Fruit fly (Drosophila melanogaster) whole organism, embryonic: Measurements from ENCODE around the gene ocn.

Source experiments
- Antp ChIP-seq: fragments of 200-800 bp; sonication (Bioruptor generic); optimal IDR thresholded peaks from 3 replicates; lab custom pipeline; 2016; ENCODE audit warnings: missing biosample characterization, missing genetic modification characterization
- C15 ChIP-seq: fragments of 200-800 bp; sonication (Bioruptor generic); IDR thresholded peaks from 3 replicates; pipeline ENCODE4 v1.3.6; 2022; ENCODE audit warnings: missing biosample characterization, missing genetic modification characterization
- CG10543 ChIP-seq: fragments of 200-800 bp; sonication (Bioruptor generic); optimal IDR thresholded peaks from 3 replicates; lab custom pipeline; 2017; ENCODE audit warnings: missing biosample characterization, mild to moderate bottlenecking, missing genetic modification characterization, moderate library complexity
- CG11504 ChIP-seq: fragments of 200-800 bp; sonication (Bioruptor generic); optimal IDR thresholded peaks from 3 replicates; lab custom pipeline; 2019; ENCODE audit warnings: missing biosample characterization, mild to moderate bottlenecking, missing genetic modification characterization, moderate library complexity
- CG12071 ChIP-seq: fragments of 200-800 bp; sonication (Bioruptor generic); optimal IDR thresholded peaks from 3 replicates; lab custom pipeline; 2018; ENCODE audit warnings: missing biosample characterization, mild to moderate bottlenecking, missing genetic modification characterization
- CG12155 ChIP-seq: fragments of 200-800 bp; sonication (Bioruptor generic); optimal IDR thresholded peaks from 3 replicates; lab custom pipeline; 2016; ENCODE audit warnings: missing biosample characterization, missing genetic modification characterization
- CG13287 ChIP-seq: fragments of 200-800 bp; sonication (Bioruptor generic); IDR thresholded peaks from 2 replicates; pipeline ENCODE4 v1.3.6; 2022; ENCODE audit warnings: missing biosample characterization, missing genetic modification characterization; ENCODE audit not compliant: partially characterized antibody
- CG13624 ChIP-seq: fragments of 200-800 bp; sonication (Bioruptor generic); optimal IDR thresholded peaks from 2 replicates; lab custom pipeline; 2016; ENCODE audit warnings: missing biosample characterization, missing genetic modification characterization
- CG13894 ChIP-seq: fragments of 200-800 bp; sonication (Bioruptor generic); optimal IDR thresholded peaks from 3 replicates; lab custom pipeline; 2018; ENCODE audit warnings: missing biosample characterization, mild to moderate bottlenecking, missing genetic modification characterization, moderate library complexity
- CG14667 ChIP-seq: fragments of 200-800 bp; sonication (Bioruptor generic); IDR thresholded peaks from 2 replicates; pipeline ENCODE4 v1.3.6; 2022; ENCODE audit warnings: missing biosample characterization, missing genetic modification characterization
- CG15601 ChIP-seq: fragments of 200-800 bp; sonication (Bioruptor generic); optimal IDR thresholded peaks from 3 replicates; lab custom pipeline; 2019; ENCODE audit warnings: missing biosample characterization, mild to moderate bottlenecking, missing genetic modification characterization, moderate library complexity
- CG1603 ChIP-seq: fragments of 200-800 bp; sonication (Bioruptor generic); optimal IDR thresholded peaks from 2 replicates; lab custom pipeline; 2019; ENCODE audit warnings: missing biosample characterization, mild to moderate bottlenecking, missing genetic modification characterization, moderate library complexity
- CG16813 ChIP-seq: fragments of 200-800 bp; sonication (Bioruptor generic); IDR thresholded peaks from 3 replicates; pipeline ENCODE4 v1.3.6; 2022; ENCODE audit warnings: missing biosample characterization, missing genetic modification characterization; ENCODE audit not compliant: partially characterized antibody
- CG17385 ChIP-seq: fragments of 200-800 bp; sonication (Bioruptor generic); optimal IDR thresholded peaks from 3 replicates; lab custom pipeline; 2018; ENCODE audit warnings: missing biosample characterization, mild to moderate bottlenecking, missing genetic modification characterization
- CG2116 ChIP-seq: fragments of 200-800 bp; sonication (Bioruptor generic); optimal IDR thresholded peaks from 3 replicates; lab custom pipeline; 2018; ENCODE audit warnings: missing biosample characterization, mild to moderate bottlenecking, missing genetic modification characterization
- CG2120 ChIP-seq: fragments of 200-800 bp; sonication (Bioruptor generic); optimal IDR thresholded peaks from 3 replicates; lab custom pipeline; 2016; ENCODE audit warnings: missing biosample characterization, missing genetic modification characterization
- CG2202 ChIP-seq: fragments of 200-800 bp; sonication (Bioruptor generic); optimal IDR thresholded peaks from 2 replicates; lab custom pipeline; 2018; ENCODE audit warnings: missing biosample characterization, mild to moderate bottlenecking, missing genetic modification characterization
- CG2678 ChIP-seq: fragments of 200-800 bp; sonication (Bioruptor generic); optimal IDR thresholded peaks from 3 replicates; lab custom pipeline; 2019; ENCODE audit warnings: missing biosample characterization, mild to moderate bottlenecking, missing genetic modification characterization, moderate library complexity
- CG30020 ChIP-seq: fragments of 200-800 bp; optimal IDR thresholded peaks from 2 replicates; lab custom pipeline; 2019; ENCODE audit warnings: missing biosample characterization, mild to moderate bottlenecking, missing genetic modification characterization, moderate library complexity
- CG3163 ChIP-seq: fragments of 200-800 bp; sonication (Bioruptor generic); optimal IDR thresholded peaks from 3 replicates; lab custom pipeline; 2016; ENCODE audit warnings: missing biosample characterization, missing genetic modification characterization
- CG3726 ChIP-seq: fragments of 200-800 bp; sonication (Bioruptor generic); IDR thresholded peaks from 3 replicates; pipeline ENCODE4, ENCODE4 v1.3.6; 2022; ENCODE audit warnings: missing biosample characterization, missing genetic modification characterization
- CG3995 ChIP-seq: fragments of 200-800 bp; sonication (Bioruptor generic); optimal IDR thresholded peaks from 3 replicates; lab custom pipeline; 2016; ENCODE audit warnings: missing biosample characterization, missing genetic modification characterization
- CG4617 ChIP-seq: fragments of 200-800 bp; sonication (Bioruptor generic); optimal IDR thresholded peaks from 3 replicates; lab custom pipeline; 2016; ENCODE audit warnings: missing biosample characterization, missing genetic modification characterization, borderline replicate concordance
- CG5245 ChIP-seq: fragments of 200-800 bp; sonication (Bioruptor generic); optimal IDR thresholded peaks from 3 replicates; lab custom pipeline; 2016; ENCODE audit warnings: missing biosample characterization, missing genetic modification characterization
- CG6254 ChIP-seq: fragments of 200-800 bp; sonication (Bioruptor generic); optimal IDR thresholded peaks from 3 replicates; lab custom pipeline; 2017; ENCODE audit warnings: mild to moderate bottlenecking, missing biosample characterization, missing genetic modification reagents, missing genetic modification characterization
- CG8290 ChIP-seq, 3 experiments: fragments of 200-800 bp; sonication (Bioruptor generic); optimal IDR thresholded peaks; 2 replicates each; lab custom pipeline; 2016 to 2019; ENCODE audit warnings: missing biosample characterization in 3 of 3, missing genetic modification characterization in 3 of 3, mild to moderate bottlenecking in 2 of 3, moderate library complexity in 1 of 3
- CG9609 ChIP-seq: fragments of 200-800 bp; sonication (Bioruptor generic); optimal IDR thresholded peaks from 3 replicates; lab custom pipeline; 2016; ENCODE audit warnings: missing biosample characterization, missing genetic modification characterization
- CG9932 ChIP-seq: fragments of 200-800 bp; sonication (Bioruptor generic); IDR thresholded peaks from 2 replicates; pipeline ENCODE4 v1.3.6; 2022; ENCODE audit warnings: missing biosample characterization, missing genetic modification characterization
- HHEX ChIP-seq: fragments of 200-800 bp; sonication (Bioruptor generic); optimal IDR thresholded peaks from 3 replicates; lab custom pipeline; 2017; ENCODE audit warnings: missing biosample characterization, mild to moderate bottlenecking, missing genetic modification characterization, missing genetic modification reagents
- HLH4C ChIP-seq: fragments of 200-800 bp; sonication (Bioruptor generic); IDR thresholded peaks from 3 replicates; pipeline ENCODE4 v1.3.6; 2022; ENCODE audit warnings: missing biosample characterization, missing genetic modification characterization; ENCODE audit not compliant: partially characterized antibody
- Hr51 ChIP-seq, 2 experiments: fragments of 200-800 bp; sonication (Bioruptor generic); optimal IDR thresholded peaks; 2 replicates in 1 of 2; 3 replicates in 1 of 2; lab custom pipeline; 2016 to 2018; ENCODE audit warnings: missing biosample characterization in 2 of 2, missing genetic modification characterization in 2 of 2, mild to moderate bottlenecking in 1 of 2, moderate library complexity in 1 of 2
- MBD-R2 ChIP-seq: fragments of 200-800 bp; sonication (Bioruptor generic); IDR thresholded peaks from 2 replicates; pipeline ENCODE4 v1.3.6; 2022; ENCODE audit warnings: missing biosample characterization, missing genetic modification characterization
- Med ChIP-seq: fragments of 200-800 bp; sonication (Bioruptor generic); peaks from one replicate; lab custom pipeline; 2016; ENCODE audit warnings: missing biosample characterization, missing genetic modification characterization, mild to moderate bottlenecking, inconsistent platforms, moderate library complexity
- NFAT ChIP-seq: fragments of 200-800 bp; sonication (Bioruptor generic); IDR thresholded peaks from 2 replicates; pipeline ENCODE4 v1.3.6; 2022; ENCODE audit warnings: missing biosample characterization, missing genetic modification characterization
- NK7.1 ChIP-seq: fragments of 200-800 bp; sonication (Bioruptor generic); optimal IDR thresholded peaks from 3 replicates; lab custom pipeline; 2016; ENCODE audit warnings: missing biosample characterization, missing genetic modification characterization
- Opbp ChIP-seq: fragments of 200-800 bp; sonication (Bioruptor generic); IDR thresholded peaks from 3 replicates; pipeline ENCODE4 v1.3.6; 2022; ENCODE audit warnings: missing biosample characterization, missing genetic modification characterization; ENCODE audit not compliant: partially characterized antibody
- amos ChIP-seq: fragments of 200-800 bp; sonication (Bioruptor generic); IDR thresholded peaks from 2 replicates; pipeline ENCODE4 v1.3.6; 2022; ENCODE audit warnings: missing biosample characterization, missing genetic modification characterization; ENCODE audit not compliant: partially characterized antibody
- br ChIP-seq: fragments of >200 bp; optimal IDR thresholded peaks from 2 replicates; lab custom pipeline; 2017
- grau ChIP-seq: fragments of 200-800 bp; optimal IDR thresholded peaks from 3 replicates; lab custom pipeline; 2019; ENCODE audit warnings: missing biosample characterization, mild to moderate bottlenecking, missing genetic modification characterization, moderate library complexity
- ham ChIP-seq: fragments of 200-800 bp; sonication (Bioruptor generic); IDR thresholded peaks from 2 replicates; pipeline ENCODE4 v1.3.6; 2022; ENCODE audit warnings: missing biosample characterization, missing genetic modification characterization
- inv ChIP-seq: fragments of 200-800 bp; sonication (Bioruptor generic); IDR thresholded peaks from 2 replicates; pipeline ENCODE4 v1.3.6; 2022; ENCODE audit warnings: missing biosample characterization, missing genetic modification characterization; ENCODE audit not compliant: partially characterized antibody
- knrl ChIP-seq: fragments of 200-800 bp; sonication (Bioruptor generic); IDR thresholded peaks from 3 replicates; pipeline ENCODE4 v1.3.6; 2022; ENCODE audit warnings: missing biosample characterization, missing genetic modification characterization; ENCODE audit not compliant: partially characterized antibody
- lilli ChIP-seq: fragments of 200-800 bp; sonication (Bioruptor generic); optimal IDR thresholded peaks from 3 replicates; lab custom pipeline; 2016; ENCODE audit warnings: missing biosample characterization, missing genetic modification characterization
- prd ChIP-seq, 3 experiments: fragments of >200 bp in 2 of 3; fragments of 200-800 bp in 1 of 3; sonication (Bioruptor generic) in 1 of 3; optimal IDR thresholded peaks in 2 of 3; IDR thresholded peaks in 1 of 3; 2 replicates in 2 of 3; 3 replicates in 1 of 3; pipeline versions ENCODE4 v1.3.6 to Lab custom; 2017 to 2022; ENCODE audit warnings: missing biosample characterization in 1 of 3, missing genetic modification characterization in 1 of 3
- sob ChIP-seq: fragments of 200-800 bp; sonication (Bioruptor generic); IDR thresholded peaks from 2 replicates; pipeline ENCODE4 v1.3.6; 2022; ENCODE audit warnings: missing biosample characterization, missing genetic modification characterization
- tap ChIP-seq: fragments of 200-800 bp; optimal IDR thresholded peaks from 3 replicates; lab custom pipeline; 2019; ENCODE audit warnings: missing biosample characterization, mild to moderate bottlenecking, missing genetic modification characterization, moderate library complexity
- usp ChIP-seq: fragments of >200 bp; optimal IDR thresholded peaks from 2 replicates; lab custom pipeline; 2017; ENCODE audit warnings: missing biosample characterization, missing genetic modification characterization
- zfh2 ChIP-seq: fragments of 200-800 bp; sonication (Bioruptor generic); optimal IDR thresholded peaks from 2 replicates; lab custom pipeline; 2016; ENCODE audit warnings: missing biosample characterization, missing genetic modification characterization

ocn gene

DNA sequence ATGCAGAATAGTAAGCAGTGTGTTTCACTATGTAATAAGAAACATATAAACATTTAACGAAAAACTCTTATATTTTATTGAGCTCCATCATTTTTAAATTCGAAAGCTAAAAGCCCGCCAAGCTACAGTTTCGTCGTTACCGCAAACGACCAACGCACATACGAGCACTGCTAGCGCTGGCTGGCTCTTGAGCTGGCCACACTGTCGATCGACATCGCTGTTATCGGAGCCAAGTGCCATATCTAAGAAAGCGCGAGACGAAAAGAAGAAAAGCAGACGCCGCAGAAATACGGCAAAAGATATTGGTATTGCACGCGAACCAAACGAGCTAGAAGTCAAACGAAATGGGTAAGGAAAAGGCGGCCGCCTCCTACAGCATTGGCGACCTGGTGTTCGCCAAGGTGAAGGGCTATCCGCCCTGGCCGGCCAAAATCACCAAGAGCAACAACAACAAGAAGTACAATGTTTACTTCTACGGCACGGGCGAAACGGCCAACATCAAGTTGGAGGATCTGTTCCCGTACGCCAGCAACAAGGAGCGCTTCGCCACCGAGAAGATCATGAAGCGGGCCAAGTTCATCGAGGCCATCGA, 15.0 kb upstream of the ocn start, which contains the start of gene Jasper (continued):
- no peak for TF ChIP-seq CG10543
- TF ChIP-seq CG13287 (GFP tag; lab: Robert Waterston, UW): peak; percentile 50; the same call in 1 of the 2 replicates
- TF ChIP-seq CG6254 (GFP tag; lab: Kevin White, UChicago): peak; percentile 71
- TF ChIP-seq CG5245 (GFP tag; lab: Kevin White, UChicago): no peak
- no peak for TF ChIP-seq ham (GFP tag; lab: Robert Waterston, UW)
- TF ChIP-seq Hr51 (GFP tag; optimal IDR thresholded peaks at IDR 0.05; lab: Kevin White, UChicago): peak in 1 of 2 experiments; percentile 23
- TF ChIP-seq CG13894 (tag; lab: Kevin White, UChicago): peak; percentile 38
- peak; percentile 48; the same call in 2 of the 3 replicates for TF ChIP-seq knrl (GFP tag; lab: Robert Waterston, UW)
- TF ChIP-seq CG15601 (tag; lab: Kevin White, UChicago): peak; percentile 18
- peak; percentile 68; the same call in 2 of the 3 replicates for TF ChIP-seq Opbp
- TF ChIP-seq CG4617 (GFP tag; lab: Kevin White, UChicago): peak; percentile 70
- no peak for TF ChIP-seq inv (GFP tag; lab: Robert Waterston, UW)
- no peak for TF ChIP-seq usp (GFP tag; lab: Kevin White, UChicago)
- no peak for TF ChIP-seq br (lab: Kevin White, UChicago)
- peak; percentile 94 for TF ChIP-seq CG1603 (tag; lab: Kevin White, UChicago)
- TF ChIP-seq HLH4C (GFP tag; lab: Robert Waterston, UW): no peak
- peak; percentile 95 for TF ChIP-seq Med (GFP tag; lab: Kevin White, UChicago)
- no peak for TF ChIP-seq CG2202 (tag; lab: Kevin White, UChicago)
- TF ChIP-seq CG8290 (GFP tag; optimal IDR thresholded peaks at IDR 0.05; lab: Kevin White, UChicago): no peak
- peak in 1 of 2 experiments; percentile 55 for TF ChIP-seq CG8290 (tag; optimal IDR thresholded peaks at IDR 0.05; lab: Kevin White, UChicago)
- TF ChIP-seq HHEX (GFP tag; lab: Kevin White, UChicago): no peak
- peak; percentile 46 for TF ChIP-seq CG2120 (GFP tag; lab: Kevin White, UChicago)
- TF ChIP-seq CG16813: 0 out of 3 replicates have a peak, but pooled peaks have one; percentile 42
- TF ChIP-seq amos (GFP tag; lab: Robert Waterston, UW): peak; percentile 56; the same call in 1 of the 2 replicates
- peak; percentile 14 for TF ChIP-seq zfh2 (GFP tag; lab: Kevin White, UChicago)
- peak; percentile 21 for TF ChIP-seq CG30020 (tag; lab: Kevin White, UChicago)
- no peak for TF ChIP-seq C15 (GFP tag; lab: Robert Waterston, UW)
- no peak for TF ChIP-seq prd (optimal IDR thresholded peaks at IDR 0.05; lab: Kevin White, UChicago)
- TF ChIP-seq prd (GFP tag; IDR thresholded peaks at IDR 0.05; lab: Robert Waterston, UW): 0 out of 3 replicates have a peak, but pooled peaks have one; percentile 12
- peak; percentile 24 for TF ChIP-seq NK7.1 (GFP tag; lab: Kevin White, UChicago)
- no peak for TF ChIP-seq CG9609 (GFP tag; lab: Kevin White, UChicago)
- peak; percentile 53 for TF ChIP-seq lilli (GFP tag; lab: Kevin White, UChicago)
- peak; percentile 45; the same call in 1 of the 2 replicates for TF ChIP-seq CG9932 (GFP tag; lab: Robert Waterston, UW)
- TF ChIP-seq CG17385 (GFP tag; lab: Kevin White, UChicago): peak; percentile 52
- TF ChIP-seq CG2116 (GFP tag; lab: Kevin White, UChicago): peak; percentile 82
- peak; percentile 33 for TF ChIP-seq Antp (GFP tag; lab: Kevin White, UChicago)
- no peak for TF ChIP-seq CG2678 (tag; lab: Kevin White, UChicago)
- peak; percentile 58 for TF ChIP-seq CG13624 (GFP tag; lab: Kevin White, UChicago)
- TF ChIP-seq sob (GFP tag; lab: Robert Waterston, UW): peak; percentile 17; the same call in 1 of the 2 replicates
- TF ChIP-seq CG14667: no peak
- no peak for TF ChIP-seq CG3726
- TF ChIP-seq CG12071 (GFP tag; lab: Kevin White, UChicago): no peak
- TF ChIP-seq CG12155 (GFP tag; lab: Kevin White, UChicago): peak; percentile 8
- no peak for TF ChIP-seq tap (tag; lab: Kevin White, UChicago)
- TF ChIP-seq MBD-R2 (GFP tag; lab: Robert Waterston, UW): peak; percentile 90
- peak; percentile 13 for TF ChIP-seq CG3163 (GFP tag; lab: Kevin White, UChicago)
- TF ChIP-seq CG11504 (tag; lab: Kevin White, UChicago): peak; percentile 27
- TF ChIP-seq grau (tag; lab: Kevin White, UChicago): peak; percentile 16
- no peak for TF ChIP-seq NFAT (GFP tag; lab: Robert Waterston, UW)
- peak; percentile 59 for TF ChIP-seq CG3995 (GFP tag; lab: Kevin White, UChicago)
